Worm (Caenorhabditis elegans) whole organism, L3 larva: ENCODE data around the gene micu-1.

ENCODE experiments used
- R02D3.7 ChIP-seq: fragments of 150-350 bp; optimal IDR thresholded peaks from 2 replicates; lab custom pipeline; 2014; ENCODE audit warnings: missing biosample characterization, missing genetic modification characterization
- ZK546.5 ChIP-seq: sonication (generic microtip); optimal IDR thresholded peaks from 2 replicates; lab custom pipeline; 2017; ENCODE audit warnings: missing biosample characterization, missing genetic modification characterization
- aly-2 ChIP-seq: fragments of 150-350 bp; optimal IDR thresholded peaks from 2 replicates; lab custom pipeline; 2014; ENCODE audit warnings: missing biosample characterization, missing genetic modification characterization
- ama-1 ChIP-seq: fragments of 150-350 bp; optimal IDR thresholded peaks from 2 replicates; lab custom pipeline; 2018
- ceh-16 ChIP-seq: sonication (generic microtip); optimal IDR thresholded peaks from 2 replicates; lab custom pipeline; 2017; ENCODE audit warnings: missing biosample characterization, missing genetic modification characterization
- ceh-28 ChIP-seq: fragments of 150-350 bp; optimal IDR thresholded peaks from 2 replicates; lab custom pipeline; 2014; ENCODE audit warnings: missing biosample characterization, missing genetic modification reagents, missing genetic modification characterization
- ceh-82 ChIP-seq: fragments of 150-350 bp; optimal IDR thresholded peaks from 2 replicates; lab custom pipeline; 2014; ENCODE audit warnings: missing biosample characterization, missing genetic modification characterization
- ceh-9 ChIP-seq: sonication (generic microtip); optimal IDR thresholded peaks from 2 replicates; lab custom pipeline; 2018; ENCODE audit warnings: missing biosample characterization, missing genetic modification characterization
- daf-12 ChIP-seq: fragments of 150-350 bp; optimal IDR thresholded peaks from 2 replicates; lab custom pipeline; 2014; ENCODE audit warnings: missing biosample characterization, missing genetic modification reagents, missing genetic modification characterization
- egl-27 ChIP-seq: sonication (generic microtip); optimal IDR thresholded peaks from 4 replicates; lab custom pipeline; 2017; ENCODE audit warnings: missing biosample characterization, missing genetic modification reagents, missing genetic modification characterization
- egl-5 ChIP-seq: fragments of 150-350 bp; optimal IDR thresholded peaks from 2 replicates; lab custom pipeline; 2017; ENCODE audit warnings: missing biosample characterization, missing genetic modification reagents, missing genetic modification characterization, inconsistent platforms
- elt-1 ChIP-seq: fragments of 150-350 bp; optimal IDR thresholded peaks from 2 replicates; lab custom pipeline; 2014; ENCODE audit warnings: missing biosample characterization, missing genetic modification characterization
- elt-2 ChIP-seq: sonication (generic microtip); optimal IDR thresholded peaks from 2 replicates; lab custom pipeline; 2016; ENCODE audit warnings: missing genetic modification reagents, mild to moderate bottlenecking, missing genetic modification characterization, missing compliant biosample characterization
- elt-3 ChIP-seq, 3 experiments: fragments of 150-350 bp in 1 of 3; sonication (generic microtip) in 2 of 3; optimal IDR thresholded peaks; 2 replicates in 2 of 3; 4 replicates in 1 of 3; lab custom pipeline; 2014 to 2017; ENCODE audit warnings: missing biosample characterization in 3 of 3, missing genetic modification characterization in 3 of 3
- eor-1 ChIP-seq, 2 experiments: fragments of 150-350 bp; optimal IDR thresholded peaks; 2 replicates each; lab custom pipeline; 2014 to 2018; ENCODE audit warnings: missing biosample characterization in 2 of 2, missing genetic modification characterization in 2 of 2
- fkh-10 ChIP-seq: sonication (generic microtip); optimal IDR thresholded peaks from 2 replicates; lab custom pipeline; 2017; ENCODE audit warnings: missing biosample characterization, missing genetic modification reagents, missing genetic modification characterization
- fkh-2 ChIP-seq: fragments of 150-350 bp; optimal IDR thresholded peaks from 2 replicates; lab custom pipeline; 2014; ENCODE audit warnings: missing biosample characterization, missing genetic modification reagents, missing genetic modification characterization
- fos-1 ChIP-seq: fragments of 150-350 bp; optimal IDR thresholded peaks from 2 replicates; lab custom pipeline; 2014; ENCODE audit warnings: missing biosample characterization, missing genetic modification characterization
- hmg-11 ChIP-seq: sonication (generic microtip); optimal IDR thresholded peaks from 2 replicates; lab custom pipeline; 2016; ENCODE audit warnings: missing genetic modification characterization, missing compliant biosample characterization
- jun-1 ChIP-seq: fragments of 150-350 bp; optimal IDR thresholded peaks from 2 replicates; lab custom pipeline; 2014; ENCODE audit warnings: missing biosample characterization, missing genetic modification reagents, missing genetic modification characterization
- lin-15B ChIP-seq: fragments of 150-350 bp; optimal IDR thresholded peaks from 2 replicates; lab custom pipeline; 2014; ENCODE audit warnings: missing biosample characterization, missing genetic modification characterization
- lin-39 ChIP-seq: fragments of 150-350 bp; optimal IDR thresholded peaks from 2 replicates; lab custom pipeline; 2018; ENCODE audit warnings: missing biosample characterization, missing genetic modification reagents, missing genetic modification characterization
- lsy-12 ChIP-seq: sonication (generic microtip); optimal IDR thresholded peaks from 2 replicates; lab custom pipeline; 2016; ENCODE audit warnings: mild to moderate bottlenecking, missing genetic modification characterization, missing compliant biosample characterization
- mdl-1 ChIP-seq: fragments of 150-350 bp; optimal IDR thresholded peaks from 2 replicates; lab custom pipeline; 2014; ENCODE audit warnings: missing biosample characterization, missing genetic modification characterization
- mml-1 ChIP-seq: fragments of 150-350 bp; sonication (generic microtip); optimal IDR thresholded peaks from 3 replicates; lab custom pipeline; 2014; ENCODE audit warnings: missing biosample characterization, missing genetic modification characterization
- nfya-1 ChIP-seq: sonication (generic microtip); optimal IDR thresholded peaks from 2 replicates; lab custom pipeline; 2017; ENCODE audit warnings: missing genetic modification characterization, mild to moderate bottlenecking, missing compliant biosample characterization, antibody characterized with exemption, moderate library complexity; ENCODE audit not compliant: insufficient read depth
- nhr-11 ChIP-seq: fragments of 150-350 bp; optimal IDR thresholded peaks from 2 replicates; lab custom pipeline; 2014; ENCODE audit warnings: missing biosample characterization, missing genetic modification characterization
- nhr-12 ChIP-seq: fragments of 150-350 bp; optimal IDR thresholded peaks from 2 replicates; lab custom pipeline; 2014; ENCODE audit warnings: missing biosample characterization, missing genetic modification characterization
- nhr-23 ChIP-seq: fragments of 150-350 bp; optimal IDR thresholded peaks from 2 replicates; lab custom pipeline; 2014; ENCODE audit warnings: missing biosample characterization, missing genetic modification reagents, missing genetic modification characterization
- nhr-237 ChIP-seq: fragments of 150-350 bp; optimal IDR thresholded peaks from 2 replicates; lab custom pipeline; 2014; ENCODE audit warnings: missing biosample characterization, missing genetic modification characterization
- nhr-25 ChIP-seq: sonication (generic microtip); optimal IDR thresholded peaks from 2 replicates; lab custom pipeline; 2017; ENCODE audit warnings: missing biosample characterization, missing genetic modification characterization
- nhr-28 ChIP-seq: fragments of 150-350 bp; optimal IDR thresholded peaks from 2 replicates; lab custom pipeline; 2014; ENCODE audit warnings: missing biosample characterization, missing genetic modification characterization
- nhr-43 ChIP-seq: sonication (generic microtip); optimal IDR thresholded peaks from 2 replicates; lab custom pipeline; 2016; ENCODE audit warnings: mild to moderate bottlenecking, missing genetic modification characterization, missing compliant biosample characterization; ENCODE audit not compliant: poor library complexity, severe bottlenecking
- nhr-67 ChIP-seq: fragments of 150-350 bp; optimal IDR thresholded peaks from 2 replicates; lab custom pipeline; 2014; ENCODE audit warnings: missing biosample characterization, missing genetic modification characterization
- nhr-76 ChIP-seq: fragments of 150-350 bp; sonication (generic microtip); optimal IDR thresholded peaks from 5 replicates; lab custom pipeline; 2014; ENCODE audit warnings: missing biosample characterization, missing genetic modification characterization
- nhr-77 ChIP-seq: fragments of 150-350 bp; optimal IDR thresholded peaks from 2 replicates; lab custom pipeline; 2014; ENCODE audit warnings: missing biosample characterization, missing genetic modification characterization
- pha-4 ChIP-seq: fragments of 150-350 bp; optimal IDR thresholded peaks from 2 replicates; lab custom pipeline; 2014; ENCODE audit warnings: missing biosample characterization, missing genetic modification reagents, missing genetic modification characterization
- pqm-1 ChIP-seq: fragments of 150-350 bp; optimal IDR thresholded peaks from 2 replicates; lab custom pipeline; 2017; ENCODE audit warnings: missing biosample characterization, missing genetic modification characterization, inconsistent platforms
- sea-2 ChIP-seq: fragments of 150-350 bp; sonication (generic microtip); optimal IDR thresholded peaks from 4 replicates; lab custom pipeline; 2014; ENCODE audit warnings: missing biosample characterization, missing genetic modification reagents, missing genetic modification characterization
- skn-1 ChIP-seq: fragments of 150-350 bp; optimal IDR thresholded peaks from 2 replicates; lab custom pipeline; 2014; ENCODE audit warnings: missing biosample characterization, missing genetic modification characterization
- snpc-4 ChIP-seq: fragments of 150-350 bp; optimal IDR thresholded peaks from 2 replicates; lab custom pipeline; 2014; ENCODE audit warnings: missing biosample characterization, missing genetic modification characterization
- tbx-2 ChIP-seq: sonication (generic microtip); optimal IDR thresholded peaks from 2 replicates; lab custom pipeline; 2016; ENCODE audit warnings: mild to moderate bottlenecking, missing genetic modification characterization, missing compliant biosample characterization
- unc-39 ChIP-seq: sonication (generic microtip); optimal IDR thresholded peaks from 4 replicates; lab custom pipeline; 2017; ENCODE audit warnings: missing biosample characterization, missing genetic modification characterization
- unc-62 ChIP-seq: fragments of 150-350 bp; sonication (generic microtip); optimal IDR thresholded peaks from 4 replicates; lab custom pipeline; 2014; ENCODE audit warnings: missing biosample characterization, missing genetic modification reagents, missing genetic modification characterization
- zag-1 ChIP-seq: fragments of 150-350 bp; optimal IDR thresholded peaks from 2 replicates; lab custom pipeline; 2014; ENCODE audit warnings: missing biosample characterization, missing genetic modification characterization
- ztf-11 ChIP-seq: fragments of 150-350 bp; optimal IDR thresholded peaks from 2 replicates; lab custom pipeline; 2014; ENCODE audit warnings: missing biosample characterization, missing genetic modification characterization
- ztf-4 ChIP-seq: fragments of 150-350 bp; optimal IDR thresholded peaks from 2 replicates; lab custom pipeline; 2014; ENCODE audit warnings: missing biosample characterization, missing genetic modification characterization

The micu-1 gene

DNA sequence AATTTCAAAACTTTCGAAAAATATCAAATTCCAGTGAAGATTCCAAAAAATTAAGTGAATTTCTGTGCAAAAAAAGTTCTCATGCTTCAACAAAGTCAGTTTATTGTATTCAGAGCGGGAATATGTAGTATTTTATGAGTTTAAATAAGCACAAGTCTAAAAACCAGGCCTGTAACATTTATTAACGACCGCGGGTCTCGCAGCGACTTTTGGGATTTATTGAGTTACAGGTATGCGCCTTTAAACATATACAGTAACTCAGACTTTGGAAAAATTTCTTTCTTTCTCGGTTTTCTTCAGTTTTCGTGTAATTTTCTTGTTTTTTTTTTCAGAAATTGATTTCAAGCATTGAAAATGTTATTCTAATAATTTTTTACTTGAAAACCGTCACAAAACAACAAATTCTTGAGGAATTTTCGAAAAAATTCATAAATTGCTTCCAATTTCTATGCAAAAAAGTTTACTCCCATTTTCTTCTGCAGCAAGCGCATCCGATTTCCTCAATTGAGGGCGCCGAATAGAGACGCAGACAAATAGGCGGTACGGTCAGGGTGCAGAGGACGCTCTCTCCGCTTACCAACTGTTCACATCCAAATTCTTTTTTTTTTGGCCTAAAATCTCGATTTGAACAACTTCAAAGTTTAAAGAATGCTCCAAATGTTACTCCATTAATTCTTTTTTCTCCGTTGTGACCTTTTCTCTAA, 13.8 kb downstream of the micu-1 start:
- TF ChIP-seq nhr-23 (tag; lab: Kevin White, UChicago) = peak; percentile 2
- no peak for TF ChIP-seq ceh-9 (tag; lab: Kevin White, UChicago)
- TF ChIP-seq nfya-1 (tag; lab: Kevin White, UChicago) = peak; percentile 54
- TF ChIP-seq aly-2 = no peak
- TF ChIP-seq ama-1 (lab: Kevin White, UChicago) = no peak
- TF ChIP-seq eor-1 (tag; optimal IDR thresholded peaks at IDR 0.05; lab: Kevin White, UChicago) = no peak
- no peak for TF ChIP-seq R02D3.7 (tag; lab: Kevin White, UChicago)

- TF ChIP-seq elt-2 (tag; lab: Kevin White, UChicago) = peak; percentile 73
- TF ChIP-seq lin-39 (tag; lab: Kevin White, UChicago) = peak; percentile 44
- peak; percentile 36 for TF ChIP-seq nfya-1 (tag; lab: Kevin White, UChicago)
- TF ChIP-seq ZK546.5 (tag; lab: Kevin White, UChicago) = no peak
- peak; percentile 52 for TF ChIP-seq hmg-11 (tag; lab: Kevin White, UChicago)
These were observed 15.4 kb downstream of the micu-1 start for ce11 chrIV:13313156-13313555.

DNA sequence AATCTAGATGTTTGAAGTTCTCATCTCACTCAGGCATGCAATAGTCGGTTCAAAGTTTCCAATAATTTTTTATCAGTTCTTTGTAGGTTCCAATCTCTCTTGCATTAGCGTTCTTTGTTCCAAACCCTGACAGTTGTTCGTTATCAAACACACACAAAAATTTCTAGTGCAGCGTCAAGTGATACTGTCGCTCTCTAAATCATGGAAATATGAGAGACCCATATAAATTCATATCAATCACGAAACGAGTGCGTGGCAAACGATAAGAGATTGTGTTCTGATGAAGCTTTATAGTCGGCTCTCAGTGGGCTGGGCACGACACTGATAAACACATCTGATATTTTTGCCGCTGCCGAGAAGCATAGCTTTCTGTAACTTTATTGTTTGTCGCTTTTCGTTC, 16.5 kb downstream of the micu-1 start:
- TF ChIP-seq fkh-10 (no peak), pqm-1 (tag; lab: Kevin White, UChicago) (peak; percentile 96), nhr-67 (tag; lab: Kevin White, UChicago) (no peak), nhr-28 (tag; lab: Kevin White, UChicago) (no peak), hmg-11 (tag; lab: Kevin White, UChicago) (peak; percentile 15), pha-4 (no peak), lin-39 (tag; lab: Kevin White, UChicago) (no peak), ztf-4 (no peak), nhr-76 (tag; lab: Kevin White, UChicago) (no peak), aly-2 (no peak), skn-1 (tag; lab: Kevin White, UChicago) (no peak), lin-15B (no peak), daf-12 (no peak), elt-2 (tag; lab: Kevin White, UChicago) (peak; percentile 99), ceh-28 (tag; lab: Kevin White, UChicago) (no peak), nhr-25 (tag; lab: Kevin White, UChicago) (no peak), ztf-11 (tag; lab: Kevin White, UChicago) (no peak), ceh-82 (tag; lab: Kevin White, UChicago) (no peak), ama-1 (lab: Kevin White, UChicago) (no peak), sea-2 (no peak), nhr-12 (no peak), ceh-16 (no peak), ZK546.5 (tag; lab: Kevin White, UChicago) (no peak), R02D3.7 (tag; lab: Kevin White, UChicago) (no peak), fos-1 (tag; lab: Kevin White, UChicago) (no peak), unc-62 (GFP tag; lab: Kevin White, UChicago) (no peak), nhr-23 (tag; lab: Kevin White, UChicago) (no peak), mml-1 (no peak), fkh-2 (tag; lab: Kevin White, UChicago) (no peak), egl-27 (no peak), nhr-43 (peak; percentile 46), zag-1 (no peak), tbx-2 (tag; lab: Kevin White, UChicago) (no peak), unc-39 (tag; lab: Kevin White, UChicago) (no peak), nhr-77 (tag; lab: Kevin White, UChicago) (no peak), nhr-11 (tag; lab: Kevin White, UChicago) (no peak), elt-1 (tag; lab: Kevin White, UChicago) (no peak), lsy-12 (tag; lab: Kevin White, UChicago) (no peak), snpc-4 (tag; lab: Kevin White, UChicago) (no peak), ceh-9 (tag; lab: Kevin White, UChicago) (no peak), jun-1 (tag; lab: Kevin White, UChicago) (peak; percentile 82), egl-5 (no peak), elt-3 (tag; optimal IDR thresholded peaks at IDR 0.05; lab: Kevin White, UChicago) (peak in 1 of 3 experiments; percentile 46), mdl-1 (peak; percentile 3), nfya-1 (tag; lab: Kevin White, UChicago) (no peak), nhr-237 (tag; lab: Kevin White, UChicago) (no peak), eor-1 (tag; optimal IDR thresholded peaks at IDR 0.05; lab: Kevin White, UChicago) (no peak)
- TF ChIP-seq, all 47 proteins: peak for 7
